Fruit fly (Drosophila melanogaster) whole organism, wandering third instar larva: ENCODE measurements around the gene Jon74E.

Source experiments
- Abd-B ChIP-seq: fragments of >200 bp; optimal IDR thresholded peaks from 2 replicates; lab custom pipeline; 2017; ENCODE audit warnings: missing biosample characterization, missing genetic modification characterization
- CG32264 ChIP-seq: fragments of 200-800 bp; sonication (Bioruptor generic); optimal IDR thresholded peaks from 2 replicates; lab custom pipeline; 2016; ENCODE audit warnings: missing biosample characterization, missing genetic modification characterization
- CrebA ChIP-seq: fragments of 200-800 bp; sonication (Bioruptor generic); optimal IDR thresholded peaks from 2 replicates; lab custom pipeline; 2016; ENCODE audit warnings: missing biosample characterization, mild to moderate bottlenecking, missing genetic modification characterization, borderline replicate concordance
- HLH106 ChIP-seq: fragments of 200-800 bp; optimal IDR thresholded peaks from 3 replicates; lab custom pipeline; 2019; ENCODE audit warnings: missing biosample characterization, mild to moderate bottlenecking, missing genetic modification characterization, moderate library complexity
- Hnf4 ChIP-seq: fragments of 200-800 bp; sonication (Bioruptor generic); optimal IDR thresholded peaks from 2 replicates; lab custom pipeline; 2016; ENCODE audit warnings: missing biosample characterization, mild to moderate bottlenecking, missing genetic modification characterization
- Hr78 ChIP-seq: fragments of >200 bp; optimal IDR thresholded peaks from 2 replicates; lab custom pipeline; 2017; ENCODE audit warnings: missing biosample characterization, missing genetic modification characterization
- Hr83 ChIP-seq: fragments of 200-300 bp; sonication (Bioruptor generic); optimal IDR thresholded peaks from 2 replicates; lab custom pipeline; 2016; ENCODE audit warnings: missing biosample characterization, mild to moderate bottlenecking, missing genetic modification characterization, moderate library complexity; ENCODE audit not compliant: poor library complexity, severe bottlenecking
- Mio ChIP-seq: sonication (Bioruptor generic); optimal IDR thresholded peaks from 2 replicates; lab custom pipeline; 2016; ENCODE audit warnings: missing biosample characterization, missing genetic modification characterization
- Myc ChIP-seq: fragments of >200 bp; optimal IDR thresholded peaks from 2 replicates; lab custom pipeline; 2017
- N ChIP-seq: fragments of >200 bp; optimal IDR thresholded peaks from 2 replicates; lab custom pipeline; 2018; ENCODE audit warnings: missing biosample characterization, missing external identifiers, missing genetic modification characterization
- OdsH ChIP-seq: fragments of 200-800 bp; sonication (Bioruptor generic); optimal IDR thresholded peaks from 2 replicates; lab custom pipeline; 2016; ENCODE audit warnings: missing biosample characterization, mild to moderate bottlenecking, missing genetic modification characterization
- Rel ChIP-seq, 2 experiments: fragments of 200-800 bp; sonication (Bioruptor generic) in 1 of 2; optimal IDR thresholded peaks; 2 replicates in 1 of 2; 3 replicates in 1 of 2; lab custom pipeline; 2016 to 2019; ENCODE audit warnings: mild to moderate bottlenecking in 2 of 2, missing biosample characterization in 2 of 2, missing genetic modification characterization in 2 of 2, moderate library complexity in 1 of 2
- Sp1 ChIP-seq: fragments of 200-800 bp; sonication (Bioruptor generic); optimal IDR thresholded peaks from 3 replicates; lab custom pipeline; 2019; ENCODE audit warnings: missing biosample characterization, mild to moderate bottlenecking, missing genetic modification characterization, moderate library complexity
- Vsx2 ChIP-seq: fragments of 200-300, 225-300 bp; sonication (Bioruptor generic); optimal IDR thresholded peaks from 2 replicates; lab custom pipeline; 2018; ENCODE audit warnings: missing biosample characterization, missing genetic modification characterization; ENCODE audit not compliant: partially characterized antibody
- br ChIP-seq: fragments of 200-800 bp; sonication (Bioruptor generic); optimal IDR thresholded peaks from 2 replicates; lab custom pipeline; 2016; ENCODE audit warnings: missing biosample characterization, missing genetic modification characterization
- brk ChIP-seq: fragments of 200-800 bp; sonication (Bioruptor generic); optimal IDR thresholded peaks from 2 replicates; lab custom pipeline; 2016; ENCODE audit warnings: missing biosample characterization, mild to moderate bottlenecking, missing genetic modification characterization
- dl ChIP-seq, 2 experiments: fragments of 175-275, 200-275 bp in 1 of 2; fragments of 200-275 bp in 1 of 2; sonication (Bioruptor generic); optimal IDR thresholded peaks; lab custom pipeline; 2018; ENCODE audit warnings: mild to moderate bottlenecking in 2 of 2, missing biosample characterization in 2 of 2, missing genetic modification characterization in 2 of 2, moderate library complexity in 2 of 2; ENCODE audit not compliant: partially characterized antibody in 2 of 2, insufficient read depth in 1 of 2
- dmrt93B ChIP-seq: fragments of 200-800 bp; sonication (Bioruptor generic); optimal IDR thresholded peaks from 2 replicates; lab custom pipeline; 2018; ENCODE audit warnings: missing biosample characterization, mild to moderate bottlenecking, missing genetic modification characterization
- dsf ChIP-seq: sonication (Bioruptor generic); optimal IDR thresholded peaks from 2 replicates; lab custom pipeline; 2016; ENCODE audit warnings: missing biosample characterization, missing genetic modification characterization, borderline replicate concordance
- ey ChIP-seq: fragments of 200-800 bp; sonication (Bioruptor generic); optimal IDR thresholded peaks from 2 replicates; lab custom pipeline; 2016; ENCODE audit warnings: missing biosample characterization, missing genetic modification characterization
- foxo ChIP-seq, 2 experiments: fragments of 200-800 bp; sonication (Bioruptor generic); optimal IDR thresholded peaks; 2 replicates in 1 of 2; 3 replicates in 1 of 2; lab custom pipeline; 2016 to 2017; ENCODE audit warnings: missing biosample characterization in 2 of 2, missing genetic modification characterization in 2 of 2
- fru ChIP-seq: fragments of 200-800 bp; sonication (Bioruptor generic); optimal IDR thresholded peaks from 3 replicates; lab custom pipeline; 2016; ENCODE audit warnings: missing biosample characterization, mild to moderate bottlenecking, missing genetic modification characterization
- h ChIP-seq: fragments of 200-800 bp; sonication (Bioruptor generic); optimal IDR thresholded peaks from 3 replicates; lab custom pipeline; 2016; ENCODE audit warnings: missing biosample characterization, mild to moderate bottlenecking, missing genetic modification characterization
- jim ChIP-seq: fragments of 175-275, 200-325 bp; sonication (Bioruptor generic); optimal IDR thresholded peaks from 2 replicates; lab custom pipeline; 2016; ENCODE audit warnings: missing biosample characterization, mild to moderate bottlenecking, missing genetic modification characterization
- lola ChIP-seq: fragments of >200 bp; optimal IDR thresholded peaks from 2 replicates; lab custom pipeline; 2017; ENCODE audit warnings: missing biosample characterization, missing genetic modification characterization
- pan ChIP-seq: fragments of >200 bp; optimal IDR thresholded peaks from 2 replicates; lab custom pipeline; 2017
- psq ChIP-seq: fragments of 200-800 bp; sonication (Bioruptor generic); optimal IDR thresholded peaks from 3 replicates; lab custom pipeline; 2017; ENCODE audit warnings: missing biosample characterization, mild to moderate bottlenecking, missing genetic modification characterization, moderate library complexity
- rgr ChIP-seq: fragments of 200-800 bp; sonication (Bioruptor generic); optimal IDR thresholded peaks from 3 replicates; lab custom pipeline; 2016; ENCODE audit warnings: missing biosample characterization, mild to moderate bottlenecking, missing genetic modification characterization
- sage ChIP-seq: fragments of 200-800 bp; sonication (Bioruptor generic); optimal IDR thresholded peaks from 2 replicates; lab custom pipeline; 2016; ENCODE audit warnings: missing biosample characterization, mild to moderate bottlenecking, missing genetic modification characterization
- sv ChIP-seq: fragments of 200-800 bp; sonication (Bioruptor generic); optimal IDR thresholded peaks from 3 replicates; lab custom pipeline; 2016; ENCODE audit warnings: missing biosample characterization, missing genetic modification characterization
- tai ChIP-seq: sonication (Bioruptor generic); optimal IDR thresholded peaks from 2 replicates; lab custom pipeline; 2016; ENCODE audit warnings: missing biosample characterization, missing genetic modification characterization
- usp ChIP-seq: fragments of >200 bp; optimal IDR thresholded peaks from 2 replicates; lab custom pipeline; 2017; ENCODE audit warnings: missing biosample characterization, missing genetic modification characterization
- woc ChIP-seq: sonication (Bioruptor generic); optimal IDR thresholded peaks from 2 replicates; lab custom pipeline; 2016; ENCODE audit warnings: missing biosample characterization, mild to moderate bottlenecking, missing genetic modification characterization

Jon74E gene

dm6 chr3L:17555794-17556193 lies 6.9 kb upstream of the Jon74E start:
- TF ChIP-seq woc (GFP tag; lab: Kevin White, UChicago) (no peak), dmrt93B (no peak), Hnf4 (GFP tag; lab: Kevin White, UChicago) (no peak), Rel (GFP tag; optimal IDR thresholded peaks at IDR 0.05; lab: Kevin White, UChicago) (no peak), Rel (tag; optimal IDR thresholded peaks at IDR 0.05; lab: Kevin White, UChicago) (no peak), sage (GFP tag; lab: Kevin White, UChicago) (no peak), Abd-B (no peak), usp (GFP tag; lab: Kevin White, UChicago) (no peak), dsf (GFP tag; lab: Kevin White, UChicago) (no peak), OdsH (GFP tag; lab: Kevin White, UChicago) (no peak), CG32264 (no peak), dl (GFP tag; optimal IDR thresholded peaks at IDR 0.05; lab: Kevin White, UChicago; ENCODE audit: insufficient read depth in 1 of 2, partially characterized antibody in 2 of 2) (no peak), brk (GFP tag; lab: Kevin White, UChicago) (no peak)

dm6 chr3L:17540004-17540403 lies 8.9 kb downstream of the Jon74E start:
- TF ChIP-seq N (GFP tag; lab: Kevin White, UChicago), result no peak
- no peak for TF ChIP-seq OdsH (GFP tag; lab: Kevin White, UChicago)
- TF ChIP-seq psq (GFP tag; lab: Kevin White, UChicago), result no peak
- TF ChIP-seq Hr83 (GFP tag; lab: Kevin White, UChicago), result no peak
- TF ChIP-seq woc (GFP tag; lab: Kevin White, UChicago), result no peak
- TF ChIP-seq Hr78 (GFP tag; lab: Kevin White, UChicago), result no peak
- no peak for TF ChIP-seq Vsx2 (GFP tag; lab: Kevin White, UChicago)
- TF ChIP-seq dsf (GFP tag; lab: Kevin White, UChicago), result no peak
- TF ChIP-seq br (GFP tag; lab: Kevin White, UChicago), result no peak
- no peak for TF ChIP-seq fru (GFP tag; lab: Kevin White, UChicago)
- no peak for TF ChIP-seq Hnf4 (GFP tag; lab: Kevin White, UChicago)
- TF ChIP-seq, all 38 proteins: peak for 0

dm6 chr3L:17538907-17539306 lies 10.0 kb downstream of the Jon74E start:
- TF ChIP-seq Hr78 (GFP tag; lab: Kevin White, UChicago), result no peak
- TF ChIP-seq psq (GFP tag; lab: Kevin White, UChicago), result no peak
- no peak for TF ChIP-seq Rel (GFP tag; optimal IDR thresholded peaks at IDR 0.05; lab: Kevin White, UChicago)
- TF ChIP-seq Rel (tag; optimal IDR thresholded peaks at IDR 0.05; lab: Kevin White, UChicago), result peak; percentile 72
- TF ChIP-seq, all 38 proteins: peak for 1

- TF ChIP-seq dsf (GFP tag; lab: Kevin White, UChicago), result no peak
- TF ChIP-seq jim (GFP tag; lab: Kevin White, UChicago), result no peak
- no peak for TF ChIP-seq sage (GFP tag; lab: Kevin White, UChicago)
- TF ChIP-seq dmrt93B, result no peak
- TF ChIP-seq h, result no peak
- TF ChIP-seq rgr, result no peak
- TF ChIP-seq tai (GFP tag; lab: Kevin White, UChicago), result no peak
- TF ChIP-seq CG32264, result no peak
Measured at dm6 chr3L:17538250-17538649, 10.7 kb downstream of the Jon74E start.

dm6 chr3L:17535768-17536167 lies 13.2 kb downstream of the Jon74E start:
- TF ChIP-seq Hr83 (GFP tag; lab: Kevin White, UChicago), result no peak
- no peak for TF ChIP-seq HLH106 (tag; lab: Kevin White, UChicago)
- no peak for TF ChIP-seq sv
- TF ChIP-seq psq (GFP tag; lab: Kevin White, UChicago), result no peak
- no peak for TF ChIP-seq pan (lab: Kevin White, UChicago)
- no peak for TF ChIP-seq usp (GFP tag; lab: Kevin White, UChicago)
- no peak for TF ChIP-seq foxo (GFP tag; optimal IDR thresholded peaks at IDR 0.05; lab: Kevin White, UChicago)
- TF ChIP-seq sage (GFP tag; lab: Kevin White, UChicago), result no peak
- no peak for TF ChIP-seq tai (GFP tag; lab: Kevin White, UChicago)

- TF ChIP-seq lola (GFP tag; lab: Kevin White, UChicago) (no peak), sv (no peak), Abd-B (no peak), foxo (GFP tag; optimal IDR thresholded peaks at IDR 0.05; lab: Kevin White, UChicago) (no peak), Hnf4 (GFP tag; lab: Kevin White, UChicago) (no peak), ey (GFP tag; lab: Kevin White, UChicago) (no peak), dl (GFP tag; optimal IDR thresholded peaks at IDR 0.05; lab: Kevin White, UChicago; ENCODE audit: insufficient read depth in 1 of 2, partially characterized antibody in 2 of 2) (no peak), Sp1 (GFP tag; lab: Kevin White, UChicago) (no peak), N (GFP tag; lab: Kevin White, UChicago) (no peak), sage (GFP tag; lab: Kevin White, UChicago) (no peak), Mio (GFP tag; lab: Kevin White, UChicago) (no peak), fru (GFP tag; lab: Kevin White, UChicago) (no peak), rgr (no peak), psq (GFP tag; lab: Kevin White, UChicago) (no peak), woc (GFP tag; lab: Kevin White, UChicago) (no peak), Myc (lab: Kevin White, UChicago) (no peak), CrebA (GFP tag; lab: Kevin White, UChicago) (no peak)
Measured at dm6 chr3L:17534396-17534795, 14.5 kb downstream of the Jon74E start.
